Fruit fly (Drosophila melanogaster) whole organism, adult: Measurements from ENCODE around the gene CG18596.

Experiments
- CG11617 ChIP-seq: fragments of 200-800 bp; sonication (Bioruptor generic); optimal IDR thresholded peaks from 2 replicates; lab custom pipeline; 2017; ENCODE audit warnings: mild to moderate bottlenecking, missing biosample characterization, missing genetic modification reagents, missing genetic modification characterization
- CG12768 ChIP-seq: fragments of 200-800 bp; sonication (Bioruptor generic); optimal IDR thresholded peaks from 2 replicates; lab custom pipeline; 2017; ENCODE audit warnings: missing biosample characterization, missing genetic modification characterization, mild to moderate bottlenecking, moderate library complexity, missing genetic modification reagents
- CG14711 ChIP-seq: fragments of 200-800 bp; sonication (Bioruptor generic); optimal IDR thresholded peaks from 2 replicates; lab custom pipeline; 2018; ENCODE audit warnings: missing biosample characterization, mild to moderate bottlenecking, missing genetic modification characterization, moderate library complexity
- CG1620 ChIP-seq: fragments of 200-800 bp; sonication (Bioruptor generic); optimal IDR thresholded peaks from 2 replicates; lab custom pipeline; 2016; ENCODE audit warnings: missing biosample characterization, missing genetic modification characterization
- CG33017 ChIP-seq: fragments of 200-800 bp; sonication (Bioruptor generic); optimal IDR thresholded peaks from 2 replicates; lab custom pipeline; 2018; ENCODE audit warnings: missing biosample characterization, mild to moderate bottlenecking, missing genetic modification characterization, moderate library complexity
- CG5204 ChIP-seq: fragments of 200-800 bp; sonication (Bioruptor generic); optimal IDR thresholded peaks from 2 replicates; lab custom pipeline; 2016; ENCODE audit warnings: missing biosample characterization, missing genetic modification characterization
- CG7045 ChIP-seq: fragments of 200-800 bp; sonication (Bioruptor generic); optimal IDR thresholded peaks from 2 replicates; lab custom pipeline; 2017; ENCODE audit warnings: missing biosample characterization, mild to moderate bottlenecking, missing genetic modification characterization
- CG7101 ChIP-seq: fragments of 200-800 bp; sonication (Bioruptor generic); optimal IDR thresholded peaks from 2 replicates; lab custom pipeline; 2018; ENCODE audit warnings: missing biosample characterization, mild to moderate bottlenecking, missing genetic modification characterization, moderate library complexity
- Clk ChIP-seq: fragments of 200-800 bp; sonication (Bioruptor generic); optimal IDR thresholded peaks from 2 replicates; lab custom pipeline; 2017; ENCODE audit warnings: missing biosample characterization, missing genetic modification characterization
- Crg-1 ChIP-seq: fragments of 200-800 bp; sonication (Bioruptor generic); optimal IDR thresholded peaks from 2 replicates; lab custom pipeline; 2016; ENCODE audit warnings: missing biosample characterization, missing genetic modification characterization
- Hr96 ChIP-seq: fragments of 200-800 bp; sonication (Bioruptor generic); optimal IDR thresholded peaks from 2 replicates; lab custom pipeline; 2016; ENCODE audit warnings: missing biosample characterization, missing genetic modification characterization
- Mnt ChIP-seq: fragments of 200-800 bp; sonication (Bioruptor generic); optimal IDR thresholded peaks from 2 replicates; lab custom pipeline; 2016; ENCODE audit warnings: missing biosample characterization, mild to moderate bottlenecking, missing genetic modification characterization
- bab1 ChIP-seq: fragments of 200-800 bp; sonication (Bioruptor generic); optimal IDR thresholded peaks from 3 replicates; lab custom pipeline; 2019; ENCODE audit warnings: missing biosample characterization, mild to moderate bottlenecking, missing genetic modification characterization, moderate library complexity
- cic ChIP-seq: fragments of 200-800 bp; sonication (Bioruptor generic); optimal IDR thresholded peaks from 2 replicates; lab custom pipeline; 2017; ENCODE audit warnings: missing biosample characterization, mild to moderate bottlenecking, missing genetic modification characterization, moderate library complexity
- cnc ChIP-seq, 2 experiments: fragments of >200 bp; optimal IDR thresholded peaks; 2 replicates each; lab custom pipeline; 2017
- kay ChIP-seq: fragments of 200-800 bp; sonication (Bioruptor generic); peaks from one replicate; lab custom pipeline; 2016; ENCODE audit warnings: missing biosample characterization, missing genetic modification characterization, borderline replicate concordance
- ovo ChIP-seq: fragments of 200-800 bp; sonication (Bioruptor generic); optimal IDR thresholded peaks from 2 replicates; lab custom pipeline; 2016; ENCODE audit warnings: missing biosample characterization, missing genetic modification characterization
- pad ChIP-seq: fragments of 200-800 bp; sonication (Bioruptor generic); optimal IDR thresholded peaks from 3 replicates; lab custom pipeline; 2017; ENCODE audit warnings: missing biosample characterization, missing genetic modification characterization, mild to moderate bottlenecking, moderate library complexity, missing genetic modification reagents
- tj ChIP-seq: fragments of 200-800 bp; sonication (Bioruptor generic); optimal IDR thresholded peaks from 3 replicates; lab custom pipeline; 2017; ENCODE audit warnings: missing biosample characterization, mild to moderate bottlenecking, missing genetic modification characterization, moderate library complexity
- toe ChIP-seq: fragments of 200-800 bp; sonication (Bioruptor generic); optimal IDR thresholded peaks from 2 replicates; lab custom pipeline; 2016; ENCODE audit warnings: missing biosample characterization, missing genetic modification characterization

The CG18596 gene

dm6 chr3R:22365660-22366195, 10.0 kb upstream of the CG18596 start, which contains the start of gene CG5382:
CG5382 (minus strand) TSS chr3R:22365983.
- TF ChIP-seq toe (GFP tag; lab: Kevin White, UChicago), result no peak
- TF ChIP-seq cic (GFP tag; lab: Kevin White, UChicago), result no peak
- no peak for TF ChIP-seq Crg-1 (GFP tag; lab: Kevin White, UChicago)
- TF ChIP-seq CG33017 (tag; lab: Kevin White, UChicago), result no peak
- no peak for TF ChIP-seq tj
- no peak for TF ChIP-seq pad (GFP tag; lab: Kevin White, UChicago)
- TF ChIP-seq bab1 (GFP tag; lab: Kevin White, UChicago), result peak; percentile 72
- no peak for TF ChIP-seq CG12768 (GFP tag; lab: Kevin White, UChicago)

dm6 chr3R:22367126-22368076, 8.3 kb upstream of the CG18596 start, which contains the start of the genes Polr3F and PyK:
Polr3F (minus strand) TSS chr3R:22367373.
PyK (plus strand) TSS chr3R:22367536.
- TF ChIP-seq tj (peak; percentile 95), CG7101 (tag; lab: Kevin White, UChicago) (peak; percentile 48), Mnt (GFP tag; lab: Kevin White, UChicago) (peak; percentile 34), CG11617 (GFP tag; lab: Kevin White, UChicago) (peak; percentile 35), toe (GFP tag; lab: Kevin White, UChicago) (peak; percentile 25), CG1620 (GFP tag; lab: Kevin White, UChicago) (peak; percentile 39), pad (GFP tag; lab: Kevin White, UChicago) (peak; percentile 16), cic (GFP tag; lab: Kevin White, UChicago) (no peak), CG33017 (tag; lab: Kevin White, UChicago) (no peak), Hr96 (GFP tag; lab: Kevin White, UChicago) (peak; percentile 32), Clk (GFP tag; lab: Kevin White, UChicago) (no peak), ovo (peak; percentile 25), CG14711 (peak; percentile 52), CG12768 (GFP tag; lab: Kevin White, UChicago) (peak; percentile 37)

dm6 chr3R:22368077-22368776, 7.5 kb upstream of the CG18596 start:
- TF ChIP-seq CG11617 (GFP tag; lab: Kevin White, UChicago) (peak; percentile 22), CG1620 (GFP tag; lab: Kevin White, UChicago) (no peak), CG14711 (no peak), kay (GFP tag; lab: Kevin White, UChicago) (peak; percentile 60), CG7045 (peak; percentile 24), CG5204 (GFP tag; lab: Kevin White, UChicago) (no peak), CG33017 (tag; lab: Kevin White, UChicago) (peak; percentile 26), cic (GFP tag; lab: Kevin White, UChicago) (peak; percentile 83)

- TF ChIP-seq CG14711 (no peak), Hr96 (GFP tag; lab: Kevin White, UChicago) (peak; percentile 72), pad (GFP tag; lab: Kevin White, UChicago) (no peak), CG33017 (tag; lab: Kevin White, UChicago) (peak; percentile 30), CG12768 (GFP tag; lab: Kevin White, UChicago) (no peak), tj (no peak), CG7101 (tag; lab: Kevin White, UChicago) (peak; percentile 52), CG5204 (GFP tag; lab: Kevin White, UChicago) (no peak), toe (GFP tag; lab: Kevin White, UChicago) (no peak), Mnt (GFP tag; lab: Kevin White, UChicago) (no peak), CG1620 (GFP tag; lab: Kevin White, UChicago) (no peak), CG11617 (GFP tag; lab: Kevin White, UChicago) (peak; percentile 19), bab1 (GFP tag; lab: Kevin White, UChicago) (peak; percentile 2), kay (GFP tag; lab: Kevin White, UChicago) (peak; percentile 79), Clk (GFP tag; lab: Kevin White, UChicago) (no peak), Crg-1 (GFP tag; lab: Kevin White, UChicago) (no peak), cnc (optimal IDR thresholded peaks at IDR 0.05; lab: Kevin White, UChicago) (no peak), cic (GFP tag; lab: Kevin White, UChicago) (no peak), CG7045 (peak; percentile 53), ovo (no peak)
Measured at dm6 chr3R:22368777-22369214, 6.9 kb upstream of the CG18596 start.

- no peak for TF ChIP-seq CG12768 (GFP tag; lab: Kevin White, UChicago)
- no peak for TF ChIP-seq CG33017 (tag; lab: Kevin White, UChicago)
- TF ChIP-seq kay (GFP tag; lab: Kevin White, UChicago), result no peak
- no peak for TF ChIP-seq cic (GFP tag; lab: Kevin White, UChicago)
- no peak for TF ChIP-seq CG14711
- no peak for TF ChIP-seq CG7045
- TF ChIP-seq toe (GFP tag; lab: Kevin White, UChicago), result no peak
- TF ChIP-seq ovo, result no peak
- no peak for TF ChIP-seq Crg-1 (GFP tag; lab: Kevin White, UChicago)
- no peak for TF ChIP-seq tj
- TF ChIP-seq Clk (GFP tag; lab: Kevin White, UChicago), result no peak
- no peak for TF ChIP-seq Hr96 (GFP tag; lab: Kevin White, UChicago)
- TF ChIP-seq bab1 (GFP tag; lab: Kevin White, UChicago), result no peak
- TF ChIP-seq CG5204 (GFP tag; lab: Kevin White, UChicago), result no peak
- no peak for TF ChIP-seq CG1620 (GFP tag; lab: Kevin White, UChicago)
- TF ChIP-seq Mnt (GFP tag; lab: Kevin White, UChicago), result no peak
- TF ChIP-seq CG11617 (GFP tag; lab: Kevin White, UChicago), result no peak
- TF ChIP-seq pad (GFP tag; lab: Kevin White, UChicago), result no peak
Measured at dm6 chr3R:22372535-22372934, 3.2 kb upstream of the CG18596 start, which contains the start of gene CG7069. CG7069 (plus strand) TSS chr3R:22372835.
